Worm (Caenorhabditis elegans): ENCODE results near the gene F54F7.8.

Gene F54F7.8

DNA sequence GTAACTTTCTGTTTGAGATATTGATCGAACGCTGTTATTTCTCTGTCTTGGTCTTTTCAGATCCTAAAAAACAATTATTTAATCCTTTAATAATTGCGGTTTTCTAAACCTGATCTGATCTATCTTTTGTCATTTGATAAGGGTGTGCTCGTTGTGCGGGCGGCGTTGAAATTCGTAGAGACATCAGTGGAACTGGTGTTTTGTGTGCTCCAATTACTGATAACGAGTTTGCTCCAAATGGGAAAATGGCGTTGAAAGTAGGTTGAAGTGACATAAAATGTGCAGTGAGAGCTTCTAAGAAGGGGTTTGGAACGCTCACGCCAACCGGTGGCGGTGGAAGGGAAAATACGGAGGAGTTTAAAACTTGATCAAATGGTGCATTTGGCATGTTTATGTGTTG lies 371 bp downstream of the F54F7.8 start:
- TF ChIP-seq pha-2 (tag; optimal IDR thresholded peaks at IDR 0.05) (no peak), pqm-1 (tag; optimal IDR thresholded peaks at IDR 0.05) (no peak), lin-11 (tag; optimal IDR thresholded peaks at IDR 0.05) (no peak), ceh-14 (tag; optimal IDR thresholded peaks at IDR 0.05) (no peak), hlh-8 (tag; optimal IDR thresholded peaks at IDR 0.05) (no peak), dmd-4 (tag; optimal IDR thresholded peaks at IDR 0.05; ENCODE audit: borderline replicate concordance) (no peak), sox-4 (tag; optimal IDR thresholded peaks at IDR 0.05) (no peak), odd-2 (tag; optimal IDR thresholded peaks at IDR 0.05) (no peak), hlh-30 (tag; optimal IDR thresholded peaks at IDR 0.05; ENCODE audit: insufficient read depth) (no peak), unc-3 (GFP tag; conservative IDR thresholded peaks at IDR 0.05) (no peak), unc-3 (tag; optimal IDR thresholded peaks at IDR 0.05) (no peak), Y22D7AL.16 (tag; optimal IDR thresholded peaks at IDR 0.05) (no peak), npax-4 (tag; optimal IDR thresholded peaks at IDR 0.05) (no peak), zip-5 (tag; optimal IDR thresholded peaks at IDR 0.05) (no peak), nfya-1 (tag; optimal IDR thresholded peaks at IDR 0.05) (no peak), unc-55 (GFP tag; optimal IDR thresholded peaks at IDR 0.05) (no peak)

DNA sequence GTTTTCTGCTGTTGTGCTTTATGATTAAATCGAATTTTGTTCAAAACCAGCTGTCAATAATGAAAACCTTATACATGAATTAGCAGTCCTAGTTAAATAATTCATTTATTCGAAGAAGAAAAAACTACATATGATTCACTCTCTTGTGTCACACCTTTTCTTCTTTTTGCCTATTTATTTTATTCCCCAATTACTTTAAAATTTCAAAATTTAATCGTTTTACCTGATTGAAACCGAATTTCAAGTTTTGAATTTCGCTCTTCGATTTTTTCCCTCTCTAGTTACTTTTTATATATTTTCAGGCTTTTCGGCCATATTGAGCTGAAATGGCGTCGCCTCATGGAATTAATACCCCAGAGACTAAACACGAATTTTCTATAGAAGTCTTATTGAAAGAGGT lies 2.3 kb downstream of the F54F7.8 start, which contains the start of gene xtr-1:
xtr-1 (plus strand) TSS at position 301 of the 400 bp plus-strand sequence.
- TF ChIP-seq hlh-6 (tag; optimal IDR thresholded peaks at IDR 0.05) (no peak), madf-2 (tag; optimal IDR thresholded peaks at IDR 0.05) (no peak), ceh-45 (GFP tag; IDR thresholded peaks at IDR 0.05) (no peak), tbx-2 (tag; optimal IDR thresholded peaks at IDR 0.05) (no peak), unc-55 (GFP tag; optimal IDR thresholded peaks at IDR 0.05) (no peak), nhr-11 (tag; optimal IDR thresholded peaks at IDR 0.05) (no peak)

DNA sequence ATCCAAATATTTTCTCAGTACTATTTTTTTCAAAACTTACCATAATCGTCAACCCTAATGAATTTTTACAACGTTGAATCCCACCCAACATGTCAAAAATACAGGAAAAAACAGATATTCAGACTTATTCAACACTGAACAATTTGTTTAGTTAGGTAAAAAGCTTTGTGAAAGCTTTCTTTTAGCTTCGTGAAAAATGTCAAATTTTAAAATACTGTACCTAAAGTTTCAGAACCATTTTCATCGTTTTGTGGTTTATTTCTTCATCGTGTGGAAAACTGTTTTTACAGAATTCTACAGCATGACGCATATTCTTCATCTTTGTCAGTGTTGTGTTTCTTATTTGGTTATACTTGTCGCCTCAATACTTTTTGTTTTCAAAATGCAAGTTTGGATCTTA lies 4.2 kb downstream of the F54F7.8 start, which contains the start of gene F54F7.14:
F54F7.14 (plus strand) TSS at position 301 of the 400 bp plus-strand sequence.
- TF ChIP-seq C08G9.2 (tag; optimal IDR thresholded peaks at IDR 0.05) (no peak), ceh-30 (tag; optimal IDR thresholded peaks at IDR 0.05) (no peak), unc-55 (GFP tag; optimal IDR thresholded peaks at IDR 0.05) (no peak), K02D7.2 (tag; optimal IDR thresholded peaks at IDR 0.05) (no peak), ceh-18 (tag; optimal IDR thresholded peaks at IDR 0.05) (no peak), hlh-6 (tag; optimal IDR thresholded peaks at IDR 0.05) (no peak), pax-1 (tag; optimal IDR thresholded peaks at IDR 0.05) (no peak)

DNA sequence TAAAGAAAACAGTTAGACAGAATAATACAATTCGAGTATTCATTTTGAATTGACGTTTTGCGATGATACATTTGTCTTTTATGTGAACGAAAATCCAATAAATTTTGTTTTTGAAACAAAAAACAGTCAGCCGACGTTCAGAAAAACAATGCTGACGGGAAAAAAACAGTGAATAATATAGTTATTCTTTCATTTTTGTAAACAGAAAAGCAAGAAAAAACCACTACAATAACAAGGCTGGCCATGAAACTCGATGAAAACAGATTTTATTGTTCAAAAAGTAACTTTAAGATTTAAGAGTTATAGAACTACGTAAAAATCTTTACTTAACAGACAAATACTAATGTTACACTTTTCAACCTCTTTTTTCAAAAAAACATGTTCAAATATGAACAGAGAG lies 4.7 kb downstream of the F54F7.8 start, which contains the start of gene F54F7.3:
F54F7.3 (minus strand) TSS at position 101 of the 400 bp plus-strand sequence.
- TF ChIP-seq hlh-13 (GFP tag; optimal IDR thresholded peaks at IDR 0.05): no peak
- no peak for TF ChIP-seq ref-2 (tag; optimal IDR thresholded peaks at IDR 0.05)
- no peak for TF ChIP-seq nhr-11 (tag; optimal IDR thresholded peaks at IDR 0.05)
- no peak for TF ChIP-seq tbx-2 (tag; optimal IDR thresholded peaks at IDR 0.05)
- no peak for TF ChIP-seq ceh-18 (tag; optimal IDR thresholded peaks at IDR 0.05)

DNA sequence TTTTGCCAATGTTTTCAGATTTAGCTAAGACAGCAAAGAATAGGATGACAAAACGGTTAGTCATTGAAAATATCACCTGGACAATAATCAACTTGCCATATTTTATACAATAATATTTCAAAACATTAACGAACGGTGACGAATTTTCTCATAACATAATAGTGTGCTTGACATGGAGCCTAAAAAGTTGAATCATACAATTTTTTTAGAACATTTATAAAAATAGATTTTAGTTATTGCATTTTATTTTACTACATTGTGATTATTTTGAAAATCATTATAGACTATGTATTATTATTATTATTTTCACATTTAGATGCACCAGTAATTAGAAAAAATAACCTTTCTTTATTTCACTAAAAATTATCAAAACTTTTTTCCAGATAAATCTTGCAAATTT lies 6.2 kb downstream of the F54F7.8 start, which contains the start of gene F54F7.9:
F54F7.9 (minus strand) TSS at position 101 of the 400 bp plus-strand sequence.
- no peak for TF ChIP-seq ceh-6 (GFP tag; optimal IDR thresholded peaks at IDR 0.05)
- no peak for TF ChIP-seq ceh-19 (GFP tag; optimal IDR thresholded peaks at IDR 0.05)
- no peak for TF ChIP-seq pha-4 (tag; optimal IDR thresholded peaks at IDR 0.05)
- TF ChIP-seq pqm-1 (tag; optimal IDR thresholded peaks at IDR 0.05): no peak

DNA sequence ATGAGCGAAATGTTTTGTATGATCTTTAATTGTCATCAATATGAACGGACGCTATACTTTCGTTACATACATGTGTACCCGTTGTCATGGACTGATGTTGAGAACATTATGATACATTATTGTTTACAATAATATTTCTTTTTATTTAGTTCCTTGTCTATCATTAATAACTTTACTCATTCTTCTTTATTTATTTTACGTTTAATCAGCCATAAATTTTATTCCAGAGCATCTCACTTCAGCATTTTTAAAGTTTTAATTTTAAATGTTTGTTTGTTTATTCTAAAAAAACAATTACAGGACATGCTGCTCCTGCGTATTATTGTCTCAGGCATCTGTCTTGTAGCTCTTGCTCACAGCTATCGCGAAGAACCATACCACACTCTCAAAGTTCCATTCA lies 11.4 kb downstream of the F54F7.8 start, which contains the start of gene F54F7.2:
F54F7.2 (plus strand) TSS at position 301 of the 400 bp plus-strand sequence.
- no peak for TF ChIP-seq pha-4 (tag; optimal IDR thresholded peaks at IDR 0.05)
- TF ChIP-seq ceh-45 (GFP tag; IDR thresholded peaks at IDR 0.05): no peak
- TF ChIP-seq unc-42 (tag; optimal IDR thresholded peaks at IDR 0.05): no peak
- no peak for TF ChIP-seq che-1 (tag; optimal IDR thresholded peaks at IDR 0.05)
- TF ChIP-seq ztf-16 (tag; optimal IDR thresholded peaks at IDR 0.05): no peak
- no peak for TF ChIP-seq ceh-22 (tag; optimal IDR thresholded peaks at IDR 0.05)
- no peak for TF ChIP-seq C38D4.7 (GFP tag; optimal IDR thresholded peaks at IDR 0.05)
- no peak for TF ChIP-seq fax-1 (tag; optimal IDR thresholded peaks at IDR 0.05)
- TF ChIP-seq C08G9.2 (tag; optimal IDR thresholded peaks at IDR 0.05): no peak
- TF ChIP-seq lin-11 (tag; optimal IDR thresholded peaks at IDR 0.05): no peak
- TF ChIP-seq ets-4 (tag; optimal IDR thresholded peaks at IDR 0.05): no peak
- no peak for TF ChIP-seq pha-2 (tag; optimal IDR thresholded peaks at IDR 0.05)
- no peak for TF ChIP-seq ceh-14 (tag; optimal IDR thresholded peaks at IDR 0.05)
- no peak for TF ChIP-seq Y22D7AL.16 (tag; optimal IDR thresholded peaks at IDR 0.05)
- TF ChIP-seq ceh-2 (tag; optimal IDR thresholded peaks at IDR 0.05): no peak
- TF ChIP-seq unc-3 (GFP tag; conservative IDR thresholded peaks at IDR 0.05): no peak
- no peak for TF ChIP-seq unc-3 (tag; optimal IDR thresholded peaks at IDR 0.05)
- TF ChIP-seq tbx-7 (tag; optimal IDR thresholded peaks at IDR 0.05): no peak
- TF ChIP-seq ref-2 (tag; optimal IDR thresholded peaks at IDR 0.05): no peak
- TF ChIP-seq ahr-1 (tag; optimal IDR thresholded peaks at IDR 0.05): no peak
